Worm (Caenorhabditis elegans) whole organism, L1 larva: ENCODE data around the gene F31E8.5.
A peak's percentile ranks its signal among the peaks of the same experiment; 100 is the strongest.

Source experiments
- C04F5.9 ChIP-seq: sonication (generic microtip); optimal IDR thresholded peaks from 2 replicates; lab custom pipeline; 2016; ENCODE audit warnings: missing genetic modification characterization, missing compliant biosample characterization
- C16A3.4 ChIP-seq: fragments of 150-350 bp; optimal IDR thresholded peaks from 2 replicates; lab custom pipeline; 2014; ENCODE audit warnings: missing biosample characterization, missing genetic modification characterization
- C34B4.2 ChIP-seq: sonication (generic microtip); optimal IDR thresholded peaks from 2 replicates; lab custom pipeline; 2017; ENCODE audit warnings: mild to moderate bottlenecking, missing genetic modification characterization, missing compliant biosample characterization
- F16B12.6 ChIP-seq: fragments of 150-350 bp; optimal IDR thresholded peaks from 2 replicates; lab custom pipeline; 2014; ENCODE audit warnings: missing biosample characterization, missing genetic modification characterization
- ama-1 ChIP-seq: fragments of 150-350 bp; optimal IDR thresholded peaks from 2 replicates; lab custom pipeline; 2014
- blmp-1 ChIP-seq: fragments of 150-350 bp; optimal IDR thresholded peaks from 2 replicates; lab custom pipeline; 2014; ENCODE audit warnings: missing biosample characterization, missing genetic modification characterization
- ceh-8 ChIP-seq: fragments of 200-800 bp; sonication (Bioruptor generic); optimal IDR thresholded peaks from 2 replicates; lab custom pipeline; 2018; ENCODE audit warnings: mild to moderate bottlenecking, missing genetic modification characterization, moderate library complexity, missing compliant biosample characterization
- ceh-82 ChIP-seq, 3 experiments: fragments of 150-350 bp in 1 of 3; sonication (generic microtip) in 2 of 3; optimal IDR thresholded peaks; 2 replicates each; lab custom pipeline; 2014 to 2017; ENCODE audit warnings: missing biosample characterization in 3 of 3, missing genetic modification characterization in 3 of 3
- ceh-90 ChIP-seq: sonication (generic microtip); optimal IDR thresholded peaks from 2 replicates; lab custom pipeline; 2016; ENCODE audit warnings: missing genetic modification characterization, missing compliant biosample characterization
- dpl-1 ChIP-seq, 3 experiments: fragments of 150-350 bp in 2 of 3; sonication (generic microtip) in 1 of 3; optimal IDR thresholded peaks; 2 replicates each; lab custom pipeline; 2014 to 2017; ENCODE audit warnings: missing biosample characterization in 3 of 3, missing genetic modification characterization in 3 of 3, missing genetic modification reagents in 3 of 3
- dsc-1 ChIP-seq: sonication (generic microtip); optimal IDR thresholded peaks from 2 replicates; lab custom pipeline; 2016; ENCODE audit warnings: mild to moderate bottlenecking, missing genetic modification characterization, missing compliant biosample characterization
- efl-1 ChIP-seq, 4 experiments: fragments of 150-350 bp; optimal IDR thresholded peaks in 3 of 4; peaks in 1 of 4; 1 replicate in 1 of 4; 2 replicates in 3 of 4; lab custom pipeline; 2014; ENCODE audit warnings: missing biosample characterization in 2 of 4, missing genetic modification characterization in 2 of 4, missing genetic modification reagents in 2 of 4
- efl-3 ChIP-seq: fragments of 200-800 bp; sonication (Bioruptor generic); optimal IDR thresholded peaks from 2 replicates; lab custom pipeline; 2018; ENCODE audit warnings: mild to moderate bottlenecking, missing genetic modification characterization, missing compliant biosample characterization
- egl-13 ChIP-seq: sonication (generic microtip); optimal IDR thresholded peaks from 2 replicates; lab custom pipeline; 2016; ENCODE audit warnings: missing genotype, missing genetic modification reagents, missing genetic modification characterization, missing compliant biosample characterization
- elt-2 ChIP-seq: sonication (generic microtip); optimal IDR thresholded peaks from 2 replicates; lab custom pipeline; 2016; ENCODE audit warnings: missing genetic modification characterization, mild to moderate bottlenecking, inconsistent platforms, missing compliant biosample characterization, missing genetic modification reagents
- elt-3 ChIP-seq, 6 experiments: fragments of 150-350 bp in 1 of 6; sonication (generic microtip); optimal IDR thresholded peaks; 2 replicates each; lab custom pipeline; 2017 to 2018; ENCODE audit warnings: missing biosample characterization in 6 of 6, missing genetic modification characterization in 6 of 6, inconsistent platforms in 1 of 6
- fkh-10 ChIP-seq: sonication (generic microtip); optimal IDR thresholded peaks from 2 replicates; lab custom pipeline; 2017; ENCODE audit warnings: missing biosample characterization, missing genetic modification reagents, missing genetic modification characterization
- fkh-8 ChIP-seq: sonication (generic microtip); optimal IDR thresholded peaks from 2 replicates; lab custom pipeline; 2016; ENCODE audit warnings: mild to moderate bottlenecking, missing genetic modification characterization, missing compliant biosample characterization
- hpl-2 ChIP-seq: fragments of 150-350 bp; optimal IDR thresholded peaks from 2 replicates; lab custom pipeline; 2014; ENCODE audit warnings: missing biosample characterization, missing genetic modification reagents, missing genetic modification characterization
- irx-1 ChIP-seq: sonication (generic microtip); optimal IDR thresholded peaks from 2 replicates; lab custom pipeline; 2016; ENCODE audit warnings: missing genetic modification characterization, missing compliant biosample characterization
- jun-1 ChIP-seq: fragments of 150-350 bp; optimal IDR thresholded peaks from 2 replicates; lab custom pipeline; 2014; ENCODE audit warnings: missing biosample characterization, missing genetic modification reagents, missing genetic modification characterization
- lin-35 ChIP-seq, 2 experiments: fragments of 150-350 bp; optimal IDR thresholded peaks; 2 replicates each; lab custom pipeline; 2014; ENCODE audit warnings: missing biosample characterization in 2 of 2, missing genetic modification characterization in 2 of 2, missing genetic modification reagents in 2 of 2
- lin-39 ChIP-seq: fragments of 150-350 bp; optimal IDR thresholded peaks from 2 replicates; lab custom pipeline; 2014; ENCODE audit warnings: missing biosample characterization, missing genetic modification reagents, missing genetic modification characterization
- lsy-2 ChIP-seq, 2 experiments: fragments of 150-350 bp; optimal IDR thresholded peaks; 2 replicates each; lab custom pipeline; 2014; ENCODE audit warnings: missing biosample characterization in 2 of 2, missing genetic modification characterization in 2 of 2
- mab-9 ChIP-seq: fragments of 200-800 bp; sonication (Bioruptor generic); IDR thresholded peaks from 2 replicates; pipeline ENCODE4 v1.3.6; 2022; ENCODE audit warnings: missing genetic modification reagents, missing genetic modification characterization, missing compliant biosample characterization
- mdl-1 ChIP-seq, 2 experiments: fragments of 150-350 bp; optimal IDR thresholded peaks; 2 replicates each; lab custom pipeline; 2014 to 2017; ENCODE audit warnings: missing biosample characterization in 2 of 2, missing genetic modification characterization in 2 of 2, inconsistent platforms in 1 of 2
- mef-2 ChIP-seq: fragments of 150-350 bp; optimal IDR thresholded peaks from 2 replicates; lab custom pipeline; 2014; ENCODE audit warnings: missing biosample characterization, missing genetic modification characterization
- nhr-11 ChIP-seq: fragments of 150-350 bp; optimal IDR thresholded peaks from 2 replicates; lab custom pipeline; 2014; ENCODE audit warnings: missing biosample characterization, missing genetic modification characterization
- nhr-20 ChIP-seq: sonication (generic microtip); optimal IDR thresholded peaks from 2 replicates; lab custom pipeline; 2016; ENCODE audit warnings: mild to moderate bottlenecking, missing genetic modification characterization, missing compliant biosample characterization
- nhr-237 ChIP-seq: fragments of 150-350 bp; optimal IDR thresholded peaks from 2 replicates; lab custom pipeline; 2014; ENCODE audit warnings: missing biosample characterization, missing genetic modification characterization
- nhr-47 ChIP-seq: sonication (generic microtip); optimal IDR thresholded peaks from 2 replicates; lab custom pipeline; 2016; ENCODE audit warnings: mild to moderate bottlenecking, missing genetic modification characterization, moderate library complexity, missing compliant biosample characterization
- nhr-71 ChIP-seq: sonication (generic microtip); optimal IDR thresholded peaks from 2 replicates; lab custom pipeline; 2016; ENCODE audit warnings: mild to moderate bottlenecking, missing genetic modification characterization, moderate library complexity, missing compliant biosample characterization
- nhr-76 ChIP-seq: sonication (generic microtip); optimal IDR thresholded peaks from 2 replicates; lab custom pipeline; 2017; ENCODE audit warnings: missing biosample characterization, missing genetic modification characterization
- nhr-85 ChIP-seq: sonication (generic microtip); peaks from one replicate; lab custom pipeline; 2016; ENCODE audit warnings: missing genetic modification characterization, inconsistent platforms, missing compliant biosample characterization
- nhr-90 ChIP-seq: sonication (generic microtip); optimal IDR thresholded peaks from 2 replicates; lab custom pipeline; 2016; ENCODE audit warnings: mild to moderate bottlenecking, missing genetic modification characterization, missing compliant biosample characterization; ENCODE audit not compliant: poor library complexity
- pax-3 ChIP-seq: fragments of 200-800 bp; sonication (Bioruptor generic); optimal IDR thresholded peaks from 2 replicates; lab custom pipeline; 2018; ENCODE audit warnings: mild to moderate bottlenecking, missing genetic modification characterization, moderate library complexity, missing compliant biosample characterization
- pqm-1 ChIP-seq: sonication (generic microtip); optimal IDR thresholded peaks from 3 replicates; lab custom pipeline; 2017; ENCODE audit warnings: missing biosample characterization, missing genetic modification characterization
- snpc-4 ChIP-seq: fragments of 150-350 bp; optimal IDR thresholded peaks from 2 replicates; lab custom pipeline; 2014; ENCODE audit warnings: missing biosample characterization, missing genetic modification characterization
- snu-23 ChIP-seq: sonication (generic microtip); optimal IDR thresholded peaks from 2 replicates; lab custom pipeline; 2016; ENCODE audit warnings: missing genetic modification characterization, missing compliant biosample characterization
- sox-4 ChIP-seq: sonication (generic microtip); optimal IDR thresholded peaks from 2 replicates; lab custom pipeline; 2016; ENCODE audit warnings: missing genetic modification characterization, missing compliant biosample characterization
- sup-37 ChIP-seq: fragments of 200-800 bp; sonication (Bioruptor generic); optimal IDR thresholded peaks from 2 replicates; lab custom pipeline; 2018; ENCODE audit warnings: mild to moderate bottlenecking, missing genetic modification characterization, missing compliant biosample characterization
- tbx-2 ChIP-seq: sonication (generic microtip); optimal IDR thresholded peaks from 2 replicates; lab custom pipeline; 2016; ENCODE audit warnings: missing genetic modification characterization, missing compliant biosample characterization
- tlp-1 ChIP-seq: fragments of 150-350 bp; optimal IDR thresholded peaks from 2 replicates; lab custom pipeline; 2014; ENCODE audit warnings: missing biosample characterization, missing genetic modification characterization
- unc-62 ChIP-seq: fragments of 150-350 bp; optimal IDR thresholded peaks from 2 replicates; lab custom pipeline; 2014; ENCODE audit warnings: missing biosample characterization, missing genetic modification reagents, missing genetic modification characterization
- unc-86 ChIP-seq: sonication (generic microtip); optimal IDR thresholded peaks from 2 replicates; lab custom pipeline; 2016; ENCODE audit warnings: missing genetic modification characterization, missing compliant biosample characterization
- xbp-1 ChIP-seq: sonication (generic microtip); optimal IDR thresholded peaks from 2 replicates; lab custom pipeline; 2016; ENCODE audit warnings: missing genetic modification characterization, missing compliant biosample characterization

The F31E8.5 gene

ce11 chrII:6847917-6848379 lies 40.9 kb upstream of the F31E8.5 start, which contains the start of gene tbc-6 (continued):
- TF ChIP-seq dsc-1 (peak; percentile 14), snu-23 (GFP tag; lab: Kevin White, UChicago) (peak; percentile 61), irx-1 (peak; percentile 50), nhr-76 (tag; lab: Kevin White, UChicago) (no peak), mab-9 (GFP tag; lab: Robert Waterston, UW) (no peak), F16B12.6 (tag; lab: Kevin White, UChicago) (no peak)

- no peak for TF ChIP-seq mdl-1 (tag; optimal IDR thresholded peaks at IDR 0.05; lab: Kevin White, UChicago)
- no peak for TF ChIP-seq nhr-11 (tag; lab: Kevin White, UChicago)
- no peak for TF ChIP-seq ama-1 (lab: Kevin White, UChicago)
- TF ChIP-seq ceh-82 (tag; optimal IDR thresholded peaks at IDR 0.05; lab: Kevin White, UChicago): no peak
- TF ChIP-seq C16A3.4 (tag; lab: Kevin White, UChicago): no peak
- no peak for TF ChIP-seq ceh-90 (tag; lab: Kevin White, UChicago)
- TF ChIP-seq efl-3 (GFP tag; lab: Kevin White, UChicago): no peak
- no peak for TF ChIP-seq lin-39 (tag; lab: Kevin White, UChicago)
- no peak for TF ChIP-seq lin-35 (GFP tag; optimal IDR thresholded peaks at IDR 0.05; lab: Kevin White, UChicago)
These were observed 39.7 kb upstream of the F31E8.5 start for ce11 chrII:6846723-6847122.

- TF ChIP-seq pax-3 (no peak), lsy-2 (tag; optimal IDR thresholded peaks at IDR 0.05; lab: Kevin White, UChicago) (peak in 1 of 2 experiments; percentile 1), C34B4.2 (tag; lab: Kevin White, UChicago) (no peak), C04F5.9 (tag; lab: Kevin White, UChicago) (no peak), nhr-71 (peak; percentile 32), xbp-1 (tag; lab: Kevin White, UChicago) (no peak), egl-13 (tag; lab: Kevin White, UChicago) (no peak), fkh-8 (no peak), pqm-1 (tag; lab: Kevin White, UChicago) (no peak), unc-86 (tag; lab: Kevin White, UChicago) (no peak), nhr-90 (tag; lab: Kevin White, UChicago) (peak; percentile 12), nhr-85 (no peak), ceh-8 (no peak), nhr-237 (tag; lab: Kevin White, UChicago) (no peak), mef-2 (tag; lab: Kevin White, UChicago) (no peak), sox-4 (tag; lab: Kevin White, UChicago) (no peak), nhr-76 (tag; lab: Kevin White, UChicago) (no peak), jun-1 (tag; lab: Kevin White, UChicago) (no peak), snu-23 (GFP tag; lab: Kevin White, UChicago) (peak; percentile 41), elt-2 (peak; percentile 49), snpc-4 (no peak), C16A3.4 (tag; lab: Kevin White, UChicago) (no peak), tbx-2 (tag; lab: Kevin White, UChicago) (peak; percentile 63), irx-1 (no peak), fkh-10 (no peak), efl-1 (optimal IDR thresholded peaks at IDR 0.05; lab: Kevin White, UChicago) (no peak), efl-1 (GFP tag; optimal IDR thresholded peaks at IDR 0.05 in 1 of 2; lab: Kevin White, UChicago) (peak in 1 of 2 experiments; percentile 87), nhr-47 (tag; lab: Kevin White, UChicago) (no peak), mdl-1 (tag; optimal IDR thresholded peaks at IDR 0.05; lab: Kevin White, UChicago) (no peak), lin-35 (GFP tag; optimal IDR thresholded peaks at IDR 0.05; lab: Kevin White, UChicago) (no peak), hpl-2 (GFP tag; lab: Kevin White, UChicago) (no peak), mab-9 (GFP tag; lab: Robert Waterston, UW) (no peak), dpl-1 (GFP tag; optimal IDR thresholded peaks at IDR 0.05; lab: Kevin White, UChicago) (no peak), unc-62 (GFP tag; lab: Kevin White, UChicago) (no peak), blmp-1 (peak; percentile 69), ama-1 (lab: Kevin White, UChicago) (no peak), tlp-1 (tag; lab: Kevin White, UChicago) (no peak), elt-3 (tag; optimal IDR thresholded peaks at IDR 0.05; lab: Kevin White, UChicago) (peak in 2 of 6 experiments; percentile 33 to 69), sup-37 (GFP tag; lab: Kevin White, UChicago) (no peak), nhr-20 (tag; lab: Kevin White, UChicago) (peak; percentile 30), ceh-90 (tag; lab: Kevin White, UChicago) (no peak)
- TF ChIP-seq, all 84 proteins: peak for 10
These were observed 38.0 kb upstream of the F31E8.5 start for ce11 chrII:6845006-6845459.
